Worm (Caenorhabditis elegans): Measurements from ENCODE around the gene F18H3.1.

- TF ChIP-seq sptf-2 (GFP tag; optimal IDR thresholded peaks at IDR 0.05) (no peak), ceh-91 (GFP tag; IDR thresholded peaks at IDR 0.05) (no peak)
Observed at ce11 chrX:13511796-13512195, 7.7 kb upstream of the F18H3.1 start.
